Fruit fly (Drosophila melanogaster): ENCODE data around the gene Elo68alpha.

Elo68alpha gene

dm6 chr3L:11096195-11096908 is 6.5 kb downstream of the Elo68alpha start, which contains the start of the genes CG46439, Iyd and CG33947:
Gene CG46439 (minus strand): TSS chr3L:11096245.
Gene Iyd (minus strand): TSS chr3L:11096245.
Gene CG33947 (plus strand): TSS chr3L:11096496.
- no peak for TF ChIP-seq Hr83 (GFP tag; optimal IDR thresholded peaks at IDR 0.05; ENCODE audit: poor library complexity, severe bottlenecking)
- no peak for TF ChIP-seq Rel (GFP tag; optimal IDR thresholded peaks at IDR 0.05)
- TF ChIP-seq Rel (tag; optimal IDR thresholded peaks at IDR 0.05), result peak; percentile 90
- TF ChIP-seq Sp1 (GFP tag; optimal IDR thresholded peaks at IDR 0.05), result peak; percentile 53
- no peak for TF ChIP-seq Hr78 (GFP tag; optimal IDR thresholded peaks at IDR 0.05)
- no peak for TF ChIP-seq tai (GFP tag; optimal IDR thresholded peaks at IDR 0.05)
- TF ChIP-seq GATAd (GFP tag; optimal IDR thresholded peaks at IDR 0.05), result no peak
- peak; percentile 67 for TF ChIP-seq CG32264 (GFP tag; optimal IDR thresholded peaks at IDR 0.05)
- no peak for TF ChIP-seq Dfd (GFP tag; optimal IDR thresholded peaks at IDR 0.05)
- TF ChIP-seq Mio (GFP tag; optimal IDR thresholded peaks at IDR 0.05), result no peak
- no peak for TF ChIP-seq pan (optimal IDR thresholded peaks at IDR 0.05)
- peak; percentile 40 for TF ChIP-seq Dif (GFP tag; optimal IDR thresholded peaks at IDR 0.05; ENCODE audit: partially characterized antibody)
- TF ChIP-seq CG9705 (GFP tag; optimal IDR thresholded peaks at IDR 0.05), result no peak
- TF ChIP-seq lola (GFP tag; optimal IDR thresholded peaks at IDR 0.05), result no peak
- TF ChIP-seq Vsx2 (GFP tag; optimal IDR thresholded peaks at IDR 0.05; ENCODE audit: partially characterized antibody), result peak; percentile 75
- peak; percentile 80 for TF ChIP-seq sage (GFP tag; optimal IDR thresholded peaks at IDR 0.05)
- peak; percentile 54 for TF ChIP-seq psq (GFP tag; optimal IDR thresholded peaks at IDR 0.05)
- TF ChIP-seq ey (GFP tag; optimal IDR thresholded peaks at IDR 0.05), result no peak
- peak; percentile 34 for TF ChIP-seq Jra (GFP tag; optimal IDR thresholded peaks at IDR 0.05)
- peak; percentile 50 for TF ChIP-seq fru (GFP tag; optimal IDR thresholded peaks at IDR 0.05)
- TF ChIP-seq Myc (optimal IDR thresholded peaks at IDR 0.05), result peak; percentile 7
- no peak for TF ChIP-seq OdsH (GFP tag; optimal IDR thresholded peaks at IDR 0.05)
- TF ChIP-seq sv (GFP tag; optimal IDR thresholded peaks at IDR 0.05), result no peak
- peak; percentile 23 for TF ChIP-seq HLH106 (tag; optimal IDR thresholded peaks at IDR 0.05)
- TF ChIP-seq foxo (GFP tag; optimal IDR thresholded peaks at IDR 0.05), result peak; percentile 21 to 41
- no peak for TF ChIP-seq CrebA (GFP tag; optimal IDR thresholded peaks at IDR 0.05; ENCODE audit: borderline replicate concordance)
- no peak for TF ChIP-seq dsf (GFP tag; optimal IDR thresholded peaks at IDR 0.05; ENCODE audit: borderline replicate concordance)
- TF ChIP-seq h (GFP tag; optimal IDR thresholded peaks at IDR 0.05), result peak; percentile 43
- peak; percentile 78 for TF ChIP-seq brk (GFP tag; optimal IDR thresholded peaks at IDR 0.05)
- TF ChIP-seq Hnf4 (GFP tag; optimal IDR thresholded peaks at IDR 0.05), result peak; percentile 49
- TF ChIP-seq woc (GFP tag; optimal IDR thresholded peaks at IDR 0.05), result peak; percentile 16
- no peak for TF ChIP-seq Abd-B (GFP tag; optimal IDR thresholded peaks at IDR 0.05)
- TF ChIP-seq usp (GFP tag; optimal IDR thresholded peaks at IDR 0.05), result no peak
- TF ChIP-seq br (GFP tag; optimal IDR thresholded peaks at IDR 0.05), result peak; percentile 43
- peak; percentile 16 for TF ChIP-seq rgr (GFP tag; optimal IDR thresholded peaks at IDR 0.05)
- no peak for TF ChIP-seq dmrt93B (GFP tag; optimal IDR thresholded peaks at IDR 0.05)

DNA sequence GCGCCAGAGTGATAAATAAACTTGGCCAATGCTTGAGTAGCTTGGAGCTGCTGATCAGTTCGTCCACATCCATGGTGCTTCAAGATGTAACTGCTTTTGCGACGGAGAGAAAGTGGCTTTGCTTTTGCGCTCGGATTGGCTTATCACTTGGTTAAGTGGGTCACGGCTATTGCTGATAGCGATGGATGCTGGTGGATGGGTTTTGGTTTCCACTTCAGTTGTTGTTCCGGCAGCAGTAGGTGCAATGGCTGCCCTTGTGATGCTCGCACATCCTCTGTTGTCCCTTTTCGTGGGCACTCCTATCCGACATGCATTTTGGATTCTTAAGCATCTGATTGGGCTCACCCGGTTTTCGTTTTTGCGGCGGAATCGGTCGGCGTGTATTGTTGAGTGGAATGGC is 8.6 kb downstream of the Elo68alpha start:
- TF ChIP-seq psq (GFP tag; optimal IDR thresholded peaks at IDR 0.05) (no peak), pan (optimal IDR thresholded peaks at IDR 0.05) (no peak), Vsx2 (GFP tag; optimal IDR thresholded peaks at IDR 0.05; ENCODE audit: partially characterized antibody) (no peak), GATAd (GFP tag; optimal IDR thresholded peaks at IDR 0.05) (no peak), dmrt93B (GFP tag; optimal IDR thresholded peaks at IDR 0.05) (no peak), h (GFP tag; optimal IDR thresholded peaks at IDR 0.05) (no peak), Hr78 (GFP tag; optimal IDR thresholded peaks at IDR 0.05) (no peak)

DNA sequence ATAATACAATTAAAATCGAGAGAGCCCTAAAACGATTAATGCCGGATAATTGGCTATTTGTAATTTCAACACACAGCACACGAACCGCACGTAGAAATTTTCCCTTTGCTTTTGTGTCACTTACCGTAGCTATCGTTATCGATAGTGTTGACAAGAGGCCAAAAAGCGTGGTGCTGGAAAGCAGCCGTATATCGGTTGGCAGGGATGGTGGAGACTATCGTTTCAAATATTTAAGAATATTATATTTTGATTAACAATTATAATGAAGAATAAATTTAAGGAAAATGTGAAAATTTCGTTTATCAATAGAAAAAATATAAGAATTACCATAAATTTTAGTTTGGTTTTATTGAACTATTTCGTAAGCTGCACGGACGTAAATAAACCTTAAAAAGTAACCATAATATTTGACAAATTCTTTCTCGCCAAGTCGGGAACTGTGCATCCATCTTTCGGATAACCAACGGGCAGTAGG is 9.7 kb downstream of the Elo68alpha start, which contains the start of gene JIL-1:
Gene JIL-1 (minus strand): TSS at position 148 of the 475 bp plus-strand sequence.
- TF ChIP-seq foxo (GFP tag; optimal IDR thresholded peaks at IDR 0.05) (peak in 1 of 2 experiments; percentile 78), ey (GFP tag; optimal IDR thresholded peaks at IDR 0.05) (peak; percentile 51), GATAd (GFP tag; optimal IDR thresholded peaks at IDR 0.05) (peak; percentile 41), Rel (GFP tag; optimal IDR thresholded peaks at IDR 0.05) (peak; percentile 36), Rel (tag; optimal IDR thresholded peaks at IDR 0.05) (peak; percentile 32), Vsx2 (GFP tag; optimal IDR thresholded peaks at IDR 0.05; ENCODE audit: partially characterized antibody) (peak; percentile 25), pan (optimal IDR thresholded peaks at IDR 0.05) (no peak), OdsH (GFP tag; optimal IDR thresholded peaks at IDR 0.05) (peak; percentile 20), dl (GFP tag; optimal IDR thresholded peaks at IDR 0.05; ENCODE audit: insufficient read depth in 1 of 2, partially characterized antibody in 2 of 2) (no peak), Hnf4 (GFP tag; optimal IDR thresholded peaks at IDR 0.05) (peak; percentile 83), sv (GFP tag; optimal IDR thresholded peaks at IDR 0.05) (peak; percentile 69), jim (GFP tag; optimal IDR thresholded peaks at IDR 0.05) (peak; percentile 6), lola (GFP tag; optimal IDR thresholded peaks at IDR 0.05) (no peak), h (GFP tag; optimal IDR thresholded peaks at IDR 0.05) (peak; percentile 77), woc (GFP tag; optimal IDR thresholded peaks at IDR 0.05) (peak; percentile 76), Myc (optimal IDR thresholded peaks at IDR 0.05) (peak; percentile 2), brk (GFP tag; optimal IDR thresholded peaks at IDR 0.05) (peak; percentile 69), Sp1 (GFP tag; optimal IDR thresholded peaks at IDR 0.05) (peak; percentile 56), rgr (GFP tag; optimal IDR thresholded peaks at IDR 0.05) (peak; percentile 74), Jra (GFP tag; optimal IDR thresholded peaks at IDR 0.05) (peak; percentile 75), Dif (GFP tag; optimal IDR thresholded peaks at IDR 0.05; ENCODE audit: partially characterized antibody) (no peak), dmrt93B (GFP tag; optimal IDR thresholded peaks at IDR 0.05) (no peak), Abd-B (GFP tag; optimal IDR thresholded peaks at IDR 0.05) (no peak), psq (GFP tag; optimal IDR thresholded peaks at IDR 0.05) (peak; percentile 75), usp (GFP tag; optimal IDR thresholded peaks at IDR 0.05) (no peak), CG32264 (GFP tag; optimal IDR thresholded peaks at IDR 0.05) (no peak), Hr78 (GFP tag; optimal IDR thresholded peaks at IDR 0.05) (no peak), dsf (GFP tag; optimal IDR thresholded peaks at IDR 0.05; ENCODE audit: borderline replicate concordance) (peak; percentile 60), Mio (GFP tag; optimal IDR thresholded peaks at IDR 0.05) (peak; percentile 0), Dfd (GFP tag; optimal IDR thresholded peaks at IDR 0.05) (no peak), CrebA (GFP tag; optimal IDR thresholded peaks at IDR 0.05; ENCODE audit: borderline replicate concordance) (no peak), HLH106 (tag; optimal IDR thresholded peaks at IDR 0.05) (peak; percentile 68), br (GFP tag; optimal IDR thresholded peaks at IDR 0.05) (peak; percentile 66), CG9705 (GFP tag; optimal IDR thresholded peaks at IDR 0.05) (peak; percentile 29)
